Worm (Caenorhabditis elegans) whole organism, L3 larva: ENCODE data around the gene str-129.

Experiments
- ceh-28 ChIP-seq: fragments of 150-350 bp; optimal IDR thresholded peaks from 2 replicates; lab custom pipeline; 2014; ENCODE audit warnings: missing biosample characterization, missing genetic modification reagents, missing genetic modification characterization
- hmg-11 ChIP-seq: sonication (generic microtip); optimal IDR thresholded peaks from 2 replicates; lab custom pipeline; 2016; ENCODE audit warnings: missing genetic modification characterization, missing compliant biosample characterization
- nhr-25 ChIP-seq: sonication (generic microtip); optimal IDR thresholded peaks from 2 replicates; lab custom pipeline; 2017; ENCODE audit warnings: missing biosample characterization, missing genetic modification characterization
- nhr-76 ChIP-seq: fragments of 150-350 bp; sonication (generic microtip); optimal IDR thresholded peaks from 5 replicates; lab custom pipeline; 2014; ENCODE audit warnings: missing biosample characterization, missing genetic modification characterization
- ztf-11 ChIP-seq: fragments of 150-350 bp; optimal IDR thresholded peaks from 2 replicates; lab custom pipeline; 2014; ENCODE audit warnings: missing biosample characterization, missing genetic modification characterization

DNA sequence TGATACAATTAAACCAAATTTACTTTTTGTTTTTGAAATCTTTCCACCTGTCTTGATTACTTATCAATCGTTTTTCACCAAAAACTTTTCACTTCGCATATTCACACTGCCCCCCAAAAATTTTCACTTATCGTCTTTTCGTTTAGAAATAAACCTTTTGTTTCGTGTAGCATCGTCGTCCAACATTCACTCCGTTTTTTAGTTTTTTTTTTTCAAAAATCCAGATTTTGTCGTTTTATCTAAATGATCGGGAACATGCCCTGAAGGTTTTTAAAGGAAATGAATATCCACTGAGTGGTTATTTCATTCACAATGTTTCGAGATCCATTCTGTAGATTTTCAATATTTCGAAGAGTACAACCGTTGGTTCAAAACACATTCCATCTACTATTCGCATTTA is 25.7 kb upstream of the str-129 start, which contains the start of gene D1014.7:
- no peak for TF ChIP-seq ceh-28
- TF ChIP-seq nhr-25 (tag; lab: Kevin White, UChicago) = no peak
- no peak for TF ChIP-seq nhr-76 (tag; lab: Kevin White, UChicago)
- TF ChIP-seq hmg-11 (tag; lab: Kevin White, UChicago) = no peak
- no peak for TF ChIP-seq ztf-11 (tag; lab: Kevin White, UChicago)
